Fruit fly (Drosophila melanogaster): ENCODE data around the gene CG43923.
"Not testable (repeated sequence)": the region's sequence is repeated elsewhere in the genome, so short reads cannot be mapped to it uniquely, and the experiment has no call there.

DNA sequence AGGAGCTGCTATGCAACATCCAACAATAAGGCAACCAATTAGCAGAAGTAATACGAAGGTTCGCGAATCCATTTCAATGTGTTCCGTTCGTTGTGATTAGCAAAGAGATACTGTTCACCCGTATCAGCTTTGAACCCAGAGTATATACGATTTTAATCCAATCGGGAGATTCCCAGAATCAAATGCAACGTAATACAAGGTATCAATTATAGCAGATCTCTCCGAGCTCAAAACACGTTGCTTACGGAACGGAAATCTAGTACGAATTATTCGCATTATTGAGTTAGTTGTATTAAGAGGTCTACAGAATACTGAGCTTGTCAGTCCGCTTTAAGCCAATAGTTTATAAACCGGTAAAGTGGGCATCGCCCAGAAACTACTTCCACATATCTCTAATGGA is 16.5 kb downstream of the CG43923 start, which contains the start of gene CG44141:
- TF ChIP-seq unpg (GFP tag; optimal IDR thresholded peaks at IDR 0.05); CG11456 (GFP tag; IDR thresholded peaks at IDR 0.05); tll (GFP tag; optimal IDR thresholded peaks at IDR 0.05); MESR4 (GFP tag; optimal IDR thresholded peaks at IDR 0.05); mirr (GFP tag; optimal IDR thresholded peaks at IDR 0.05); ttk (GFP tag; IDR thresholded peaks at IDR 0.05); CG8478 (optimal IDR thresholded peaks at IDR 0.05); p53 (GFP tag; optimal IDR thresholded peaks at IDR 0.05); zfh2 (GFP tag; optimal IDR thresholded peaks at IDR 0.05); her (GFP tag; optimal IDR thresholded peaks at IDR 0.05): not testable (repeated sequence)

Measured in whole organism, embryonic.